Worm (Caenorhabditis elegans): Measurements from ENCODE around the gene T19D7.5.

Gene T19D7.5

DNA sequence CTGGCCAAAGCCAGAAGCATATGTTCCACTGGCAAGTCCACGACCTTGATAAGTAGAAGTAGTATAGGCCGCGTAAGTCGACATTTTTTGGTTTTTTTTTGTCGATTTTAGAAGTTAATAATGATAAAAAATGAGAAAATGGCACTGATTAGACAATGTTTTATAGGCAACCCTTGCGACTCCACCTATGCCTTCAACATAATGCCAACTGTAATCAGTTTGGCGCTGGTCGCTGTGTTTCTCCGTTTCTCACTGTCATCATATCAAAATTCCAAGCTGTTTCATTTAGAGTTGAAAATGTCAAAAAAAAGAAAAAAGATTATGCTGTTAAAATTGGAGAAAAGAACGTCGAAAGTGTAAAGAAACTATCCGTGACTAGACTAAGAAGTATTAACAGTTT, 20.4 kb downstream of the T19D7.5 start:
- TF ChIP-seq sea-1 (GFP tag; conservative IDR thresholded peaks at IDR 0.05) = no peak
- no peak for TF ChIP-seq hmg-4 (GFP tag; optimal IDR thresholded peaks at IDR 0.05)
- TF ChIP-seq scrt-1 (GFP tag; IDR thresholded peaks at IDR 0.05) = no peak
- no peak for TF ChIP-seq hmbx-1 (tag; optimal IDR thresholded peaks at IDR 0.05)
- no peak for TF ChIP-seq aly-1 (tag; optimal IDR thresholded peaks at IDR 0.05)
- no peak for TF ChIP-seq flt-1 (GFP tag; IDR thresholded peaks at IDR 0.05)

DNA sequence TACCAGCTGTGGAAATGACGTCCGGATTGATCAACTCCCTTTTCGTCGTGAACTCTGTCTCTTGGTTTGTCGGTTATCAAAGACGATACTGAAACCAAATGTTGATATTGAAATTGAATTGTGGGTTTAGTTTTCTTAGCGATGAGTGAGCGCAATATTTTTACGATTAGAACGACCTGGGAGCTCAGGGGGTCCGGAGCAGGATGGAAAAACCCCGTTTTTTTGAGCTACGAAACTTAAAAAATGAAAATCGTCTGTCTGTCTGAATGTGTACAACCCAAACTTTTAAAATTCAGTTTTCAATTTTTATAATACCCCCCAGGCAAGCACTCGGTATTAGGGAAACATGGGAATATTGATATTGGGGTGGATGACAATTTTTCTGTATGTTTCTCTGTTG, 23.2 kb downstream of the T19D7.5 start:
- no peak for TF ChIP-seq tbx-37 (GFP tag; conservative IDR thresholded peaks at IDR 0.05)
- TF ChIP-seq sea-1 (GFP tag; conservative IDR thresholded peaks at IDR 0.05) = no peak
- no peak for TF ChIP-seq ceh-13 (GFP tag; optimal IDR thresholded peaks at IDR 0.05)
- no peak for TF ChIP-seq hnd-1 (tag; optimal IDR thresholded peaks at IDR 0.05)
- no peak for TF ChIP-seq F13C5.2 (tag; optimal IDR thresholded peaks at IDR 0.05)
- no peak for TF ChIP-seq tbx-11 (GFP tag; IDR thresholded peaks at IDR 0.05)

DNA sequence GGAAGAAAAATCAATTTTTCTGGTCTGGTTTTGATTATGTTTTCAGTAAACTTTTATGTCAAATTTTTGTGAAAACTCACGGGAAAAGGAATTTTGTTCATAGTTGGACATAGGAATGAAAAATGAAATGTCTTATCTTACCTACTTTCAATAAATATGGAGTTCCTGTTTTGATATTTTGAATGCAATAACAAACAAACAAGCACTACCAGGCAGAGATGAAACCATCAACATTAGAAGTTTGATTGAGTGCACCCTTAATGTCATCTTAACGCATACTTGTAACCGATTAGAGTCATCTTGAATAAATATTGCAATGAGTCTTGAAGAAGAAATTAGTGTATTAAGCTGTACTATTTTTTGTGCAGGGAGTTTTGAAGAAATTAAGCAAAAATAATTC, 24.6 kb downstream of the T19D7.5 start, which contains the start of gene M6.11:
Gene M6.11, minus strand, starts transcription at position 101 of the 400 bp plus-strand sequence.
- no peak for TF ChIP-seq tbx-37 (GFP tag; conservative IDR thresholded peaks at IDR 0.05)
- no peak for TF ChIP-seq tbx-11 (GFP tag; IDR thresholded peaks at IDR 0.05)
- no peak for TF ChIP-seq ama-1 (optimal IDR thresholded peaks at IDR 0.05)
- TF ChIP-seq scrt-1 (GFP tag; IDR thresholded peaks at IDR 0.05) = no peak
- no peak for TF ChIP-seq pes-1 (GFP tag; IDR thresholded peaks at IDR 0.05)
- TF ChIP-seq B0310.2 (tag; optimal IDR thresholded peaks at IDR 0.05) = no peak
- TF ChIP-seq flt-1 (GFP tag; IDR thresholded peaks at IDR 0.05) = no peak
- TF ChIP-seq F13C5.2 (tag; optimal IDR thresholded peaks at IDR 0.05) = no peak
- TF ChIP-seq aly-1 (tag; optimal IDR thresholded peaks at IDR 0.05) = no peak

DNA sequence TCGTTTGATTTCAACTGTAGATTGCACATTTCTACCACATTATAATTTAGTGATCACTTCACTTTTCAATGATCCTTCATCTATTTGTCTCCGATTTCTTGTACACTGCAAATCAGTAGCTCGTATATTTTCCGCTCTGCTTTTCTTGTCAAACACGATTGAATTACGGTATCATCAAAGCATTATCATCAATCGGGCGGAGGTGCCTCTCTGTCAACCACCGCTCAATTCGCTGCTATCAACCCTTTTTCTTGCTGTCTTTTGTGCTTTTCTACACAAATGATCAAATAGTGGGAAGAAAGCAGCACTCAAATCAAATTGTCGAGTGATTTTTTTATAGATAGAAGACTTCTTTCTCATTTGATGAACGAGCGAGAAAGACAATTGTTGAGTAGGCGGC, 28.4 kb downstream of the T19D7.5 start:
- TF ChIP-seq scrt-1 (GFP tag; IDR thresholded peaks at IDR 0.05) (no peak), ceh-13 (GFP tag; optimal IDR thresholded peaks at IDR 0.05) (no peak), ama-1 (optimal IDR thresholded peaks at IDR 0.05) (no peak), hnd-1 (tag; optimal IDR thresholded peaks at IDR 0.05) (no peak), B0310.2 (tag; optimal IDR thresholded peaks at IDR 0.05) (no peak), hmg-4 (GFP tag; optimal IDR thresholded peaks at IDR 0.05) (no peak), tbx-37 (GFP tag; conservative IDR thresholded peaks at IDR 0.05) (no peak), ceh-36 (tag; optimal IDR thresholded peaks at IDR 0.05) (no peak)

DNA sequence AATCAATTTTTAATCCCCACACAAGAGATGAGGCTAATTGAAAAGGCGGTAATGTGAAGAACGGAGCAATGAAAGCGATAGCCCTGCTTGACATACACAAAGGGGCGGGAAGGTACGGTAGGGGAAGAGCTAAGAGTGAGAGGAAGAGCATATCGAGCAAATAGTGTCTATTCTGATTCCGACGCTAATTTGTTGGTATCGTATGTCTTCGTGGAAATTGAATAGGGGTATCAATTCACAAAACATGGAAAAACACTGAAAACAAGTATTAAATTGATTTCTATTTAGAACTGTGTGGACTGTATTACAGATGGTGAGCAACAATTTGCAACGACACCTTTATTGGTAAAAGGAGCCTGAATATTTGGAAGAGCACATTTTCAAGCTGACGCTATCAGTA, 29.1 kb downstream of the T19D7.5 start, which contains the start of gene pha-2:
Gene pha-2, minus strand, starts transcription at position 101 of the 400 bp plus-strand sequence.
- TF ChIP-seq tra-4 (tag; optimal IDR thresholded peaks at IDR 0.05) (no peak), tbx-37 (GFP tag; conservative IDR thresholded peaks at IDR 0.05) (no peak), flt-1 (GFP tag; IDR thresholded peaks at IDR 0.05) (no peak), hnd-1 (tag; optimal IDR thresholded peaks at IDR 0.05) (no peak), B0310.2 (tag; optimal IDR thresholded peaks at IDR 0.05) (no peak), hmbx-1 (tag; optimal IDR thresholded peaks at IDR 0.05) (no peak), scrt-1 (GFP tag; IDR thresholded peaks at IDR 0.05) (no peak), ceh-36 (tag; optimal IDR thresholded peaks at IDR 0.05) (no peak), aly-1 (tag; optimal IDR thresholded peaks at IDR 0.05) (no peak), tbx-11 (GFP tag; IDR thresholded peaks at IDR 0.05) (no peak), ets-7 (tag; optimal IDR thresholded peaks at IDR 0.05) (no peak)

DNA sequence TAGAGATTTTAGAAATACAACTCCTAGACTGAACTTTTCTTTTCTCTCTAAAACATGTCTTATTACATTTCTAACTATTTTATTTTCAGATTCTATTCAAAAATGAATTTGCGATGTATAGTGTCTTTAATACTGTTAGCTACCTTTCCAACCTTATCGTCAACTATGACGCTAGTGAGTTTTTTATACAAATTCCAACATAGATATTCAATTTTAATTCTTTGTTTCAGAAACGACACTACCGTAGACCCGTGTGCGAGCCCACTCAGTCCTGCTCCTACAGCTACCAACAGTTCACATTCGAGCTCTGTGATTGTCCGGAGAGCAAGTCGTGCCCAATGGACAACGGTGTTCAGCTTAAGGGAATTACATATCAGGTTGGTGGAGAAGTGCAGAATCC, 36.9 kb downstream of the T19D7.5 start, which contains the start of gene M6.4:
Gene M6.4, plus strand, starts transcription at position 55 of the 400 bp plus-strand sequence.
- no peak for TF ChIP-seq hnd-1 (tag; optimal IDR thresholded peaks at IDR 0.05)
- TF ChIP-seq F13C5.2 (tag; optimal IDR thresholded peaks at IDR 0.05) = no peak
- no peak for TF ChIP-seq ceh-36 (tag; optimal IDR thresholded peaks at IDR 0.05)
- TF ChIP-seq tbx-11 (GFP tag; IDR thresholded peaks at IDR 0.05) = no peak
- no peak for TF ChIP-seq hmbx-1 (tag; optimal IDR thresholded peaks at IDR 0.05)
- TF ChIP-seq ama-1 (optimal IDR thresholded peaks at IDR 0.05) = no peak
- TF ChIP-seq pes-1 (GFP tag; IDR thresholded peaks at IDR 0.05) = no peak
- TF ChIP-seq sea-1 (GFP tag; conservative IDR thresholded peaks at IDR 0.05) = no peak
- no peak for TF ChIP-seq scrt-1 (GFP tag; IDR thresholded peaks at IDR 0.05)
- no peak for TF ChIP-seq flt-1 (GFP tag; IDR thresholded peaks at IDR 0.05)
- TF ChIP-seq hmg-4 (GFP tag; optimal IDR thresholded peaks at IDR 0.05) = no peak
- no peak for TF ChIP-seq tra-4 (tag; optimal IDR thresholded peaks at IDR 0.05)
- no peak for TF ChIP-seq ets-7 (tag; optimal IDR thresholded peaks at IDR 0.05)
- TF ChIP-seq aly-1 (tag; optimal IDR thresholded peaks at IDR 0.05) = no peak
- TF ChIP-seq B0310.2 (tag; optimal IDR thresholded peaks at IDR 0.05) = no peak
- no peak for TF ChIP-seq ceh-13 (GFP tag; optimal IDR thresholded peaks at IDR 0.05)
- no peak for TF ChIP-seq tbx-37 (GFP tag; conservative IDR thresholded peaks at IDR 0.05)

DNA sequence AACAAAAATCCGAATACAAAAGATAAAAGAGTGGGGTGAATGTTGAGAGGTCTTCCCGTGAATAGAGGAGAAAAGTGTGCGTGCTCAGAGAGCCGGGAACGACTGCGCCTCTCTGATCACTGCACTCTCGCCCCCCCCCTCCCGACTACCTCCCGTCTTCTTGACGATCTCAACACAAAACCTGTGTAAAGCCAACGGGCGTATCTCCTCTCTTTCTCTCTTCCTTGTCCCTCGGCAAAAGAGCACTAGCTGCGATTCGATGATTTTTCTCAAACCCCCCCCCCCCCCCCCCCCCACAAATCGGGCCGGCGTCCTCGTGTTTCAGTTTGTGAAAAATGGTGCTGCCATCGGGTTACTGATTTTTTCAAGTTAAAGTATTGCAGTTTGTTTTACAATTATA, 44.3 kb downstream of the T19D7.5 start:
- TF ChIP-seq scrt-1 (GFP tag; IDR thresholded peaks at IDR 0.05) (no peak), tbx-11 (GFP tag; IDR thresholded peaks at IDR 0.05) (no peak), B0310.2 (tag; optimal IDR thresholded peaks at IDR 0.05) (no peak), F13C5.2 (tag; optimal IDR thresholded peaks at IDR 0.05) (no peak), flt-1 (GFP tag; IDR thresholded peaks at IDR 0.05) (no peak), hmg-4 (GFP tag; optimal IDR thresholded peaks at IDR 0.05) (no peak), ceh-36 (tag; optimal IDR thresholded peaks at IDR 0.05) (no peak)

DNA sequence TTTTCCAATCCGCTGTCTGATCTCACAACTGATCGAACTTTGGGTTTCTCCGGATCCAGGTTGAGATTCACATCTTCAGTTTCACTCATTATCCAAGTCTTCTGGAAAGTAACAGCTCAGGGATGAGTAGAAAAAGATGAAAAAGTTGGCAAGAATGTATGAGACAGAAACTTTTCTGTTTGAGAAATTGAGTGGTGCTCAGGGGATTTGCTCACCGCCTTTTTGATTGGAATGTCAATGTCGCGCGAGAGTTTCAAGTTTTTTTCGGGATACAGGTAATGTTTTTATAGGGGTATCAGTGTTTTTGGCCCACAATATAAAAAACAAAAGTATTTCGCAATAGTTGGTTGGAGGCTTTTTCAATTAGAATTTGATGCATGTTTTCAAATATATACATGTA, 44.8 kb downstream of the T19D7.5 start, which contains the start of gene unc-96:
Gene unc-96, minus strand, starts transcription at position 101 of the 400 bp plus-strand sequence.
- TF ChIP-seq ceh-36 (tag; optimal IDR thresholded peaks at IDR 0.05) = no peak
- TF ChIP-seq sea-1 (GFP tag; conservative IDR thresholded peaks at IDR 0.05) = no peak
- TF ChIP-seq tra-4 (tag; optimal IDR thresholded peaks at IDR 0.05) = no peak
- no peak for TF ChIP-seq ets-7 (tag; optimal IDR thresholded peaks at IDR 0.05)
- no peak for TF ChIP-seq tbx-37 (GFP tag; conservative IDR thresholded peaks at IDR 0.05)
- no peak for TF ChIP-seq pes-1 (GFP tag; IDR thresholded peaks at IDR 0.05)
- TF ChIP-seq tbx-11 (GFP tag; IDR thresholded peaks at IDR 0.05) = no peak
- TF ChIP-seq flt-1 (GFP tag; IDR thresholded peaks at IDR 0.05) = no peak
- no peak for TF ChIP-seq hnd-1 (tag; optimal IDR thresholded peaks at IDR 0.05)
- TF ChIP-seq hmbx-1 (tag; optimal IDR thresholded peaks at IDR 0.05) = no peak
- no peak for TF ChIP-seq B0310.2 (tag; optimal IDR thresholded peaks at IDR 0.05)
- TF ChIP-seq aly-1 (tag; optimal IDR thresholded peaks at IDR 0.05) = no peak
- TF ChIP-seq F13C5.2 (tag; optimal IDR thresholded peaks at IDR 0.05) = no peak
- TF ChIP-seq hmg-4 (GFP tag; optimal IDR thresholded peaks at IDR 0.05) = no peak
- TF ChIP-seq ceh-13 (GFP tag; optimal IDR thresholded peaks at IDR 0.05) = no peak
- TF ChIP-seq ama-1 (optimal IDR thresholded peaks at IDR 0.05) = no peak
- TF ChIP-seq scrt-1 (GFP tag; IDR thresholded peaks at IDR 0.05) = no peak

Data from whole organism, early embryonic.